Fruit fly (Drosophila melanogaster) whole organism, prepupa: ENCODE measurements around the gene Tsf2.

ENCODE experiments used
- CG6792 ChIP-seq: fragments of 200-800 bp; sonication (Bioruptor generic); optimal IDR thresholded peaks from 3 replicates; lab custom pipeline; 2016; ENCODE audit warnings: missing biosample characterization, missing genetic modification characterization
- CG8632 ChIP-seq: fragments of 200-800 bp; sonication (Bioruptor generic); optimal IDR thresholded peaks from 3 replicates; lab custom pipeline; 2016; ENCODE audit warnings: missing biosample characterization, missing genetic modification characterization
- Smox ChIP-seq: fragments of 200-800 bp; sonication (Bioruptor generic); optimal IDR thresholded peaks from 3 replicates; lab custom pipeline; 2016; ENCODE audit warnings: missing biosample characterization, missing genetic modification characterization
- Sox15 ChIP-seq: fragments of 200-800 bp; sonication (Bioruptor generic); optimal IDR thresholded peaks from 3 replicates; lab custom pipeline; 2016; ENCODE audit warnings: missing biosample characterization, missing genetic modification characterization
- fkh ChIP-seq: fragments of 200-800 bp; sonication (Bioruptor generic); optimal IDR thresholded peaks from 3 replicates; lab custom pipeline; 2017; ENCODE audit warnings: missing biosample characterization, mild to moderate bottlenecking, missing genetic modification characterization, moderate library complexity

dm6 chr3L:12490418-12491035, 43.0 kb downstream of the Tsf2 start, which contains the start of gene CG10660:
- peak; percentile 90 for TF ChIP-seq Smox (GFP tag; lab: Kevin White, UChicago)
- peak; percentile 80 for TF ChIP-seq Sox15 (GFP tag; lab: Kevin White, UChicago)
- TF ChIP-seq fkh = peak; percentile 61
- peak; percentile 93 for TF ChIP-seq CG6792 (GFP tag; lab: Kevin White, UChicago)
- peak; percentile 90 for TF ChIP-seq CG8632 (GFP tag; lab: Kevin White, UChicago)
